Worm (Caenorhabditis elegans) whole organism, early embryonic: ENCODE data around the gene srh-195.
"Not testable (repeated sequence)": the region's sequence is repeated elsewhere in the genome, so short reads cannot be mapped to it uniquely, and the experiment has no call there.

Experiments
- B0310.2 ChIP-seq: sonication (generic microtip); optimal IDR thresholded peaks from 2 replicates; lab custom pipeline; 2016; ENCODE audit warnings: mild to moderate bottlenecking, missing genetic modification characterization, missing compliant biosample characterization
- F13C5.2 ChIP-seq: sonication (generic microtip); optimal IDR thresholded peaks from 2 replicates; lab custom pipeline; 2017; ENCODE audit warnings: mild to moderate bottlenecking, missing genetic modification characterization, inconsistent platforms, missing compliant biosample characterization
- aly-1 ChIP-seq: sonication (generic microtip); optimal IDR thresholded peaks from 2 replicates; lab custom pipeline; 2016; ENCODE audit warnings: missing genetic modification characterization, missing compliant biosample characterization
- ama-1 ChIP-seq: fragments of 150-350 bp; optimal IDR thresholded peaks from 2 replicates; lab custom pipeline; 2014
- ceh-13 ChIP-seq: fragments of 200-800 bp; sonication (Bioruptor generic); optimal IDR thresholded peaks from 2 replicates; lab custom pipeline; 2018; ENCODE audit warnings: mild to moderate bottlenecking, missing genetic modification characterization, missing compliant biosample characterization
- ceh-36 ChIP-seq: sonication (generic microtip); optimal IDR thresholded peaks from 2 replicates; lab custom pipeline; 2016; ENCODE audit warnings: missing genetic modification characterization, inconsistent platforms, missing compliant biosample characterization
- ets-7 ChIP-seq: sonication (generic microtip); optimal IDR thresholded peaks from 2 replicates; lab custom pipeline; 2016; ENCODE audit warnings: missing genotype, missing genetic modification characterization, missing compliant biosample characterization
- flt-1 ChIP-seq: fragments of 200-800 bp; sonication (Bioruptor generic); IDR thresholded peaks from 2 replicates; pipeline ENCODE4 v1.3.6; 2022; ENCODE audit warnings: missing genetic modification characterization, missing compliant biosample characterization
- hmbx-1 ChIP-seq: sonication (generic microtip); optimal IDR thresholded peaks from 2 replicates; lab custom pipeline; 2016; ENCODE audit warnings: mild to moderate bottlenecking, missing genetic modification characterization, missing compliant biosample characterization
- hmg-4 ChIP-seq: fragments of 200-800 bp; sonication (Bioruptor generic); optimal IDR thresholded peaks from 2 replicates; lab custom pipeline; 2018; ENCODE audit warnings: mild to moderate bottlenecking, missing genetic modification characterization, missing compliant biosample characterization
- hnd-1 ChIP-seq: sonication (generic microtip); optimal IDR thresholded peaks from 2 replicates; lab custom pipeline; 2016; ENCODE audit warnings: missing genetic modification characterization, missing compliant biosample characterization
- pes-1 ChIP-seq: fragments of 200-800 bp; sonication (Bioruptor generic); IDR thresholded peaks from 2 replicates; pipeline ENCODE4 v1.3.6; 2022; ENCODE audit warnings: missing genetic modification reagents, missing genetic modification characterization, missing compliant biosample characterization
- scrt-1 ChIP-seq: fragments of 200-800 bp; sonication (Bioruptor generic); IDR thresholded peaks from 2 replicates; pipeline ENCODE4 v1.3.6; 2022; ENCODE audit warnings: missing genetic modification characterization, missing compliant biosample characterization
- sea-1 ChIP-seq: fragments of 200-800 bp; sonication (Bioruptor generic); conservative IDR thresholded peaks from 2 replicates; pipeline ENCODE4 v1.3.6; 2022; ENCODE audit warnings: missing genetic modification characterization, missing compliant biosample characterization
- tbx-11 ChIP-seq: fragments of 200-800 bp; sonication (Bioruptor generic); IDR thresholded peaks from 2 replicates; pipeline ENCODE4 v1.3.6; 2022; ENCODE audit warnings: missing genetic modification characterization, missing compliant biosample characterization
- tbx-37 ChIP-seq: fragments of 200-800 bp; sonication (Bioruptor generic); conservative IDR thresholded peaks from 2 replicates; pipeline ENCODE4 v1.3.6; 2022; ENCODE audit warnings: missing genetic modification reagents, missing genetic modification characterization, missing compliant biosample characterization
- tra-4 ChIP-seq: sonication (generic microtip); optimal IDR thresholded peaks from 2 replicates; lab custom pipeline; 2017; ENCODE audit warnings: missing genetic modification characterization, missing compliant biosample characterization

srh-195 gene

DNA sequence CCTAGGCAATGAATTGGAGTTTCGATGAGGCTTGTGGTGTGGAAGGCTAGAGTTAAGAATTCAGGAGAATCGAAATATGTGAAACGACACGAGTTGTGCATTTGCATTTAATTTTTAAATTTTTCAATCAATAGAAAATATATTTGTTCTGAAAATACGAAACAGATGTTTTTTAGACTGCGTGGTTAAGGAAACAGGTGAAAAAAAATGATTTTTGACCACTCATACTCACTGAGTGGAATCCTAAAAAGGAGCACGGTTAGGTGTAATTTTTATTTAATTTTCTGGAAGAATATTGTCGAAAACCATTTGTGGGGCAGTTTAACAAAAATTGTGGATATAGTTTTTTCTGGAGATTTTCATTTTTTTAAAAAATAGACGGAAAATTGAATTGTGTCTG is at the start of gene srh-195:
srh-195 (minus strand) TSS at position 101 of the 400 bp plus-strand sequence.
- TF ChIP-seq B0310.2 (tag; lab: Kevin White, UChicago) (no peak), ama-1 (no peak), F13C5.2 (no peak), pes-1 (GFP tag; lab: Robert Waterston, UW) (no peak), hmg-4 (GFP tag; lab: Kevin White, UChicago) (no peak), tra-4 (no peak), tbx-37 (no peak), hnd-1 (tag; lab: Kevin White, UChicago) (no peak), ceh-36 (tag; lab: Kevin White, UChicago) (no peak), tbx-11 (GFP tag; lab: Robert Waterston, UW) (no peak), ets-7 (tag; lab: Kevin White, UChicago) (no peak), hmbx-1 (tag; lab: Kevin White, UChicago) (no peak)

- TF ChIP-seq tra-4 (no peak), tbx-37 (no peak), scrt-1 (GFP tag; lab: Robert Waterston, UW) (no peak), tbx-11 (GFP tag; lab: Robert Waterston, UW) (no peak), ceh-36 (tag; lab: Kevin White, UChicago) (no peak), hnd-1 (tag; lab: Kevin White, UChicago) (no peak), flt-1 (GFP tag; lab: Robert Waterston, UW) (no peak), sea-1 (GFP tag; lab: Robert Waterston, UW) (no peak), aly-1 (tag; lab: Kevin White, UChicago) (no peak), B0310.2 (tag; lab: Kevin White, UChicago) (no peak), F13C5.2 (no peak)
Observed at ce11 chrII:2166376-2166775, 49.7 kb upstream of the srh-195 start, which contains the start of gene C33C12.4. Gene C33C12.4 (minus strand): TSS chrII:2166476.

DNA sequence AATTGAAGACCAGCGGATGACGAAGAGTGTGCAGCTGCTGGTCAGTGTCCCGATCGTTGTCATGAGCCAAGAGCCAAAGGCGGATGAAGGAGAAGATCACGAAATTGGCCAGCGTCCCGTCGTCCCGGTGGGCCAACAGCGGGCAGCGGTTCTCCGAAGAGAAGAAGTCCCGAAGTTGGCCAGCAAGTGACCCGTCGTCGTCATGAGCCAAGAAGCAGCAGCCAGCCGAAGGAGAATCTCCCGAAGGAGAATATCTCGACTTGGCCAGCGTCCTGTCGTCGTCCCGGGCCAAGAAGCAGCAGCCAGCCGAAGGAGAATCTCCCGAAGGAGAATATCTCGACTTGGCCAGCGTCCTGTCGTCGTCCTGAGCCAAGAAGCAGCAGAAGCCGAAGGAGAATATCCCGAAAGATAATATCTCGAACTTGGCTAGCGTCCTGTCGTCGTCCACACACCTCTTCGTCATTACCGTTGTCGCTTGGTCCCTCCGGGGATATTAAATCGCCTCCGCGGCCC is 46.7 kb upstream of the srh-195 start, which contains the start of gene C33C12.11:
C33C12.11 (minus strand) TSS at position 463 of the 513 bp plus-strand sequence.
- TF ChIP-seq hmg-4 (GFP tag; lab: Kevin White, UChicago); B0310.2 (tag; lab: Kevin White, UChicago); ets-7 (tag; lab: Kevin White, UChicago): not testable (repeated sequence)

DNA sequence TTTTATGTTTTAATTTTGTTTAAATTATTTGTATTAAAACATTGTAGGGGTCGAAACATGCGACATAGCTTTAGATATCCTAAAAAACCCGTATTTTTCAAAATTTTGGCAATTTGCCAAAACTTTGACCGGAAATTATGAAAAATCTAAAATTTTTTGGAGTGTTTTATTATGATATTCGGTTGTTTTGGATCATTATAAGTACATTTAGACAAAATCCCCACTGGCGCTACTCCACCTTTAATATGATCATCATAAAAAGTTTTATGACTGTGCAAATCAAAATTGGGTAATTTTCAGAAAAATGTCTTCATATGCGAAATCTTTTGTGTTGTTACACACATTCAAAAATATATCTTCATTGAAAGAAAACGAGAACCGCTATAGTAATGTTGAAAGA is 37.0 kb upstream of the srh-195 start, which contains the start of gene math-18:
math-18 (plus strand) TSS at position 301 of the 400 bp plus-strand sequence.
- not testable (repeated sequence) for TF ChIP-seq tbx-37; aly-1 (tag; lab: Kevin White, UChicago); ama-1

DNA sequence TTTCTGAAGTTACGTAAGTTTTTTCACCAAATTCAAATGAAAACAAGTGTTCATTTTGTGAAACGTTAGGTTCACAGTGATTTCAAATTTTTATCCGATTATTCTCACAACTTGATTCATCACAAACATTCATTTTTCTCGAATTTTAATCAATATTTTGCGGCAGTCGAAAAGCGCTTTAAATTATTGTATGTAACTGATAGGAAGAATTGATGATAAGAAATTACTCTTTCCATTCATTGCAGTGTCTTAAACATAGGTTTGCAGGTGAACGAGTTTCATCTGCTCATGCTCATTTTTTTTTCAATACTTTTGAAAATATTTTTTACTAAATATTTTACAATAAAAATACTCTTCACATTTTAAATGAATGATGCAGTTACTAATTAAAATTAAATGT is 35.8 kb upstream of the srh-195 start:
- TF ChIP-seq sea-1 (GFP tag; lab: Robert Waterston, UW), result no peak
- TF ChIP-seq ama-1, result no peak
- no peak for TF ChIP-seq flt-1 (GFP tag; lab: Robert Waterston, UW)
- no peak for TF ChIP-seq tbx-11 (GFP tag; lab: Robert Waterston, UW)
- TF ChIP-seq pes-1 (GFP tag; lab: Robert Waterston, UW), result no peak
- no peak for TF ChIP-seq tbx-37
- no peak for TF ChIP-seq hnd-1 (tag; lab: Kevin White, UChicago)
- TF ChIP-seq F13C5.2, result no peak
- no peak for TF ChIP-seq ceh-13 (GFP tag; lab: Kevin White, UChicago)
- TF ChIP-seq aly-1 (tag; lab: Kevin White, UChicago), result no peak
- no peak for TF ChIP-seq B0310.2 (tag; lab: Kevin White, UChicago)
- no peak for TF ChIP-seq tra-4
- TF ChIP-seq hmbx-1 (tag; lab: Kevin White, UChicago), result no peak
- TF ChIP-seq scrt-1 (GFP tag; lab: Robert Waterston, UW), result no peak
- TF ChIP-seq ets-7 (tag; lab: Kevin White, UChicago), result no peak
- no peak for TF ChIP-seq hmg-4 (GFP tag; lab: Kevin White, UChicago)
- TF ChIP-seq ceh-36 (tag; lab: Kevin White, UChicago), result no peak

ce11 chrII:2150485-2150985 is 33.8 kb upstream of the srh-195 start, which contains the start of the genes C40A11.7 and C40A11.8:
Gene C40A11.7 (minus strand): TSS chrII:2150585.
Gene C40A11.8 (minus strand): TSS chrII:2150935.
- TF ChIP-seq tbx-37, result no peak
- TF ChIP-seq ceh-36 (tag; lab: Kevin White, UChicago), result no peak
- no peak for TF ChIP-seq tra-4
- no peak for TF ChIP-seq ceh-13 (GFP tag; lab: Kevin White, UChicago)
- no peak for TF ChIP-seq F13C5.2

- TF ChIP-seq scrt-1 (GFP tag; lab: Robert Waterston, UW), result no peak
- TF ChIP-seq F13C5.2, result no peak
- TF ChIP-seq B0310.2 (tag; lab: Kevin White, UChicago), result no peak
- TF ChIP-seq sea-1 (GFP tag; lab: Robert Waterston, UW), result no peak
- TF ChIP-seq hmg-4 (GFP tag; lab: Kevin White, UChicago), result no peak
- no peak for TF ChIP-seq tbx-11 (GFP tag; lab: Robert Waterston, UW)
- TF ChIP-seq hnd-1 (tag; lab: Kevin White, UChicago), result no peak
- TF ChIP-seq tra-4, result no peak
- TF ChIP-seq hmbx-1 (tag; lab: Kevin White, UChicago), result no peak
- no peak for TF ChIP-seq ets-7 (tag; lab: Kevin White, UChicago)
- TF ChIP-seq ceh-36 (tag; lab: Kevin White, UChicago), result no peak
- TF ChIP-seq pes-1 (GFP tag; lab: Robert Waterston, UW), result no peak
- TF ChIP-seq ceh-13 (GFP tag; lab: Kevin White, UChicago), result no peak
- TF ChIP-seq tbx-37, result no peak
- no peak for TF ChIP-seq ama-1
- no peak for TF ChIP-seq flt-1 (GFP tag; lab: Robert Waterston, UW)
- TF ChIP-seq aly-1 (tag; lab: Kevin White, UChicago), result no peak
Observed at ce11 chrII:2146900-2147375, 30.2 kb upstream of the srh-195 start, which contains the start of gene C40A11.2. Gene C40A11.2 (plus strand): TSS chrII:2146950.
